Worm (Caenorhabditis elegans) whole organism, L1 larva: ENCODE results near the gene T09A12.1.

Experiments used
- blmp-1 ChIP-seq: fragments of 150-350 bp; optimal IDR thresholded peaks from 2 replicates; lab custom pipeline; 2014; ENCODE audit warnings: missing biosample characterization, missing genetic modification characterization
- elt-3 ChIP-seq, 6 experiments: fragments of 150-350 bp in 1 of 6; sonication (generic microtip); optimal IDR thresholded peaks; 2 replicates each; lab custom pipeline; 2017 to 2018; ENCODE audit warnings: missing biosample characterization in 6 of 6, missing genetic modification characterization in 6 of 6, inconsistent platforms in 1 of 6
- ets-5 ChIP-seq: fragments of 200-800 bp; sonication (Bioruptor generic); IDR thresholded peaks from 2 replicates; pipeline ENCODE4 v1.3.6; 2022; ENCODE audit warnings: missing genetic modification characterization, missing compliant biosample characterization
- fkh-8 ChIP-seq: sonication (generic microtip); optimal IDR thresholded peaks from 2 replicates; lab custom pipeline; 2016; ENCODE audit warnings: mild to moderate bottlenecking, missing genetic modification characterization, missing compliant biosample characterization
- fos-1 ChIP-seq: fragments of 150-350 bp; optimal IDR thresholded peaks from 2 replicates; lab custom pipeline; 2014; ENCODE audit warnings: missing biosample characterization, missing genetic modification characterization
- mep-1 ChIP-seq: fragments of 150-350 bp; optimal IDR thresholded peaks from 2 replicates; lab custom pipeline; 2014; ENCODE audit warnings: missing biosample characterization, missing genetic modification characterization
- nhr-76 ChIP-seq: sonication (generic microtip); optimal IDR thresholded peaks from 2 replicates; lab custom pipeline; 2017; ENCODE audit warnings: missing biosample characterization, missing genetic modification characterization
- pag-3 ChIP-seq: sonication (generic microtip); optimal IDR thresholded peaks from 2 replicates; lab custom pipeline; 2017; ENCODE audit warnings: missing genetic modification characterization, mild to moderate bottlenecking, missing compliant biosample characterization, antibody characterized with exemption, borderline replicate concordance; ENCODE audit not compliant: insufficient read depth
- unc-62 ChIP-seq: fragments of 150-350 bp; optimal IDR thresholded peaks from 2 replicates; lab custom pipeline; 2014; ENCODE audit warnings: missing biosample characterization, missing genetic modification reagents, missing genetic modification characterization

DNA sequence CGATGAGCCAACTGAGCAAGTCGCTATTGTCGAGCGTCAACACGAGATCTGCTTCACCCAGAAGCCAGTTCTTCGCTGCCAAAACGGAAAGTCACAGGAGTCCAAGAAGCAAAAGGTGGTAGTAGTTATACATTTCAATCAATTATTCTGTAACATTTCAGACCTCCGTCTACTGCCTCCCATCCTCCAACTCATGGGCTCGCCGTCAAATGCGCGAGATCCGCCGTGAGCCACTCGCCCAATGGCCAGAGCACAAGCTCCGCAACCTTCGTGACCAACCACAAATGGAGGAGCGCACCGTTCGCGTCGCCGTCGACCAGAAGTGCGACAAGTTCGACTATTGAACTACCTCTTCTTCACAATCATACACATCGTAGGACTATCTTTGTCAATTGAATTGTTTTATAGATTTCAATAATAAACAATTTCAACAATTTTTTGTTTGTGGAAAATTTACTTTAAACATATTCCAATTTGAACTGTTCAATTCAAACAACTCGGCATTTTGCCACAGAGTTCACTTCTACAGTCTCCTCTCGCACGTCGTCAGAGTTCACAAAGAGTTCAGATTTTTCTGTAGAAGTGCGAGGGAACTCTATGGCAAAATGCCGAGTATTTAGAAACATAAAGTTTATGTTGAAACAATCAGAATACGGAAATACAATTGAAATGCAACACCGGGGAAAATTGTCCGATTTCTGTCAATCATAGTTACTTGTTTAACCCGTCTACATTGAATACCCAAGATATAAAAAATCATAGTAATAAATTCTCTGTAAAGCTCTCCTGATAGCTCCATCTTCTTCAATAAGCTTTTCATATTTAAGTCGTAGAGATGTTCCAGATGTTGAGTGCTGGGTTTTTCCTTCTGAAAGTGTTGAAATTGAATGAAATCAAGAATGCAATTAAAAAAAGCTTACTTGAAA, 22.1 kb downstream of the T09A12.1 start:
- no peak for TF ChIP-seq blmp-1
- TF ChIP-seq fos-1 (tag; lab: Kevin White, UChicago), result no peak
- no peak for TF ChIP-seq ets-5
- no peak for TF ChIP-seq nhr-76 (tag; lab: Kevin White, UChicago)
- TF ChIP-seq elt-3 (tag; optimal IDR thresholded peaks at IDR 0.05; lab: Kevin White, UChicago), result no peak
- TF ChIP-seq unc-62 (GFP tag; lab: Kevin White, UChicago), result no peak
- no peak for TF ChIP-seq pag-3
- no peak for TF ChIP-seq mep-1
- no peak for TF ChIP-seq fkh-8
